Fruit fly (Drosophila melanogaster) Kc167 (cell line): ENCODE results near the gene tx.

Experiments used
- Myc ChIP-seq: fragments of >200 bp; optimal IDR thresholded peaks from 2 replicates; lab custom pipeline; 2017; ENCODE audit warnings: missing external identifiers
- insv ChIP-seq: fragments of >200 bp; optimal IDR thresholded peaks from 3 replicates; lab custom pipeline; 2018; ENCODE audit warnings: missing external identifiers
- psq ChIP-seq: fragments of >200 bp; optimal IDR thresholded peaks from 2 replicates; lab custom pipeline; 2017; ENCODE audit warnings: missing external identifiers
- ttk ChIP-seq: sonication (Bioruptor generic); optimal IDR thresholded peaks from 2 replicates; lab custom pipeline; 2017; ENCODE audit warnings: missing external identifiers

DNA sequence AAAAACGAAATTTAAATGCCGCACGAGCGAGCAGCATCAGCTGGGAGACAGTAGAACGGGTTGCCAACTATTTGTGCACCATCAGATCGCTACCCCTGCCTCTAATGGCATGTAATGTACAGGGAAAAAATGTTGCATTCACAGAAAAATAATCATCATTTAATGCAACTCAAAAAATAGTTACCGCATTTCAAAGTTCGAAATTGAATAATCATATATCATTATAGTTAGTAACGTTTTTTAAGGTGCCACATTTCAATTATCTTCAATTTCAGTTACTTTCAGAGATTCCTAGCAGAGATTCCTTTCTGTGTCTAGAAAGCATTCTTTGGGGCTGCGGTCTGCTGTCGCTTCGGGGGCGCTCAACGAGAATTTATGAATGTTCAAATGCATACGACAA is 40.7 kb downstream of the tx start:
- TF ChIP-seq Myc: no peak
- TF ChIP-seq ttk (lab: Kevin White, UChicago): no peak
- TF ChIP-seq insv (lab: Kevin White, UChicago): no peak
- TF ChIP-seq psq (lab: Kevin White, UChicago): no peak
